Worm (Caenorhabditis elegans) whole organism, mixed stage, embryonic: Measurements from ENCODE around the gene C17F4.12.

Experiments used
- lin-13 ChIP-seq: fragments of 150-350 bp; optimal IDR thresholded peaks from 2 replicates; lab custom pipeline; 2014; ENCODE audit warnings: missing biosample characterization, missing genetic modification characterization
- lsy-2 ChIP-seq: fragments of 150-350 bp; optimal IDR thresholded peaks from 2 replicates; lab custom pipeline; 2014; ENCODE audit warnings: missing biosample characterization, missing genetic modification characterization
- mep-1 ChIP-seq: fragments of 150-350 bp; optimal IDR thresholded peaks from 2 replicates; lab custom pipeline; 2017; ENCODE audit warnings: missing biosample characterization, missing genetic modification reagents, missing genetic modification characterization, inconsistent platforms
- mls-2 ChIP-seq: sonication (generic microtip); optimal IDR thresholded peaks from 2 replicates; lab custom pipeline; 2016; ENCODE audit warnings: mild to moderate bottlenecking, missing genetic modification characterization, moderate library complexity, missing compliant biosample characterization
- nhr-237 ChIP-seq: fragments of 150-350 bp; optimal IDR thresholded peaks from 2 replicates; lab custom pipeline; 2014; ENCODE audit warnings: missing biosample characterization, missing genetic modification characterization
- sptf-1 ChIP-seq: sonication (generic microtip); optimal IDR thresholded peaks from 2 replicates; lab custom pipeline; 2017; ENCODE audit warnings: mild to moderate bottlenecking, missing genetic modification characterization, moderate library complexity, missing compliant biosample characterization
- tbx-8 ChIP-seq: fragments of 200-800 bp; sonication (Bioruptor generic); optimal IDR thresholded peaks from 2 replicates; lab custom pipeline; 2018; ENCODE audit warnings: mild to moderate bottlenecking, missing genetic modification characterization, moderate library complexity, missing compliant biosample characterization
- ztf-11 ChIP-seq: fragments of 150-350 bp; optimal IDR thresholded peaks from 2 replicates; lab custom pipeline; 2014; ENCODE audit warnings: missing biosample characterization, missing genetic modification characterization

- TF ChIP-seq mls-2, result no peak
- no peak for TF ChIP-seq sptf-1 (tag; lab: Kevin White, UChicago)
- no peak for TF ChIP-seq lin-13 (tag; lab: Kevin White, UChicago)
- no peak for TF ChIP-seq ztf-11 (tag; lab: Kevin White, UChicago)
- TF ChIP-seq lsy-2 (tag; lab: Kevin White, UChicago), result no peak
- no peak for TF ChIP-seq tbx-8 (GFP tag; lab: Kevin White, UChicago)
- TF ChIP-seq mep-1 (tag; lab: Kevin White, UChicago), result no peak
- no peak for TF ChIP-seq nhr-237 (tag; lab: Kevin White, UChicago)
These were observed 15.3 kb upstream of the C17F4.12 start, which contains the start of gene gcy-19 for ce11 chrII:3259254-3259653.
